Worm (Caenorhabditis elegans) whole organism, L2 larva: ENCODE data around the gene F37A4.4.

Experiments used
- elt-3 ChIP-seq: sonication (generic microtip); optimal IDR thresholded peaks from 2 replicates; lab custom pipeline; 2017; ENCODE audit warnings: missing biosample characterization, missing genetic modification characterization
- lin-39 ChIP-seq: fragments of 150-350 bp; optimal IDR thresholded peaks from 2 replicates; lab custom pipeline; 2014; ENCODE audit warnings: missing biosample characterization, missing genetic modification reagents, missing genetic modification characterization
- ztf-11 ChIP-seq: sonication (generic microtip); optimal IDR thresholded peaks from 2 replicates; lab custom pipeline; 2017; ENCODE audit warnings: missing biosample characterization, missing genetic modification characterization

ce11 chrIII:6709983-6710382 lies 3.4 kb upstream of the F37A4.4 start, which contains the start of gene isw-1:
- no peak for TF ChIP-seq elt-3 (tag; lab: Kevin White, UChicago)
- TF ChIP-seq lin-39 (tag; lab: Kevin White, UChicago): no peak
- TF ChIP-seq ztf-11: no peak
